Worm (Caenorhabditis elegans): Measurements from ENCODE around the gene str-116.

ce11 chrV:11294393-11294792, 27.6 kb downstream of the str-116 start, which contains the start of gene T03F7.6:
- TF ChIP-seq rnt-1 (tag; optimal IDR thresholded peaks at IDR 0.05) (no peak), unc-55 (GFP tag; optimal IDR thresholded peaks at IDR 0.05) (no peak), nhr-11 (tag; optimal IDR thresholded peaks at IDR 0.05) (no peak), pqm-1 (tag; optimal IDR thresholded peaks at IDR 0.05) (no peak), hlh-6 (tag; optimal IDR thresholded peaks at IDR 0.05) (no peak)

Data from whole organism, late embryonic.